Fruit fly (Drosophila melanogaster): ENCODE measurements around the gene CG1907.

DNA sequence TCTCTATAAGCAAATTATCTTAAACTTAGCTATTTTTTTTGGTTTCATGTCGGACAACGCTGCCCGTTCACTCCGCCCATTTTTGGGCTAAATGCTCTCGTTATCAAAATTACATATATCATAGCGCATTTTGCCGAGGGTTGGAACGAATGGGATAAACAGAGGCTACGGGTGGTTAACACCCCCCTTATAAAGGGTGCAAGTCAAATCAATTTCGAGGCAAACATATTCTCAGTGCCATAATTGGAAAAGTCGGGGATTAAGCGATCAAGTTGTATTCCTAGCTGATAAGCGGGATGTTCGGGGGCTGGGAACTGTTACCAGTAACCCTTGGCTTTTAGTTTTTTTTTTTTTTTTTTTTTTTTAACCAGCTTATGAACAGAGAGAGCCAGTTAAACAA, 35.6 kb upstream of the CG1907 start:
- TF ChIP-seq grau (tag; optimal IDR thresholded peaks at IDR 0.05), result no peak
- no peak for TF ChIP-seq nau (GFP tag; optimal IDR thresholded peaks at IDR 0.05)
- TF ChIP-seq mld (GFP tag; IDR thresholded peaks at IDR 0.05; ENCODE audit: partially characterized antibody), result no peak
- TF ChIP-seq slou (GFP tag; optimal IDR thresholded peaks at IDR 0.05), result no peak
